Worm (Caenorhabditis elegans): ENCODE data around the gene ptr-24.

ptr-24 gene

DNA sequence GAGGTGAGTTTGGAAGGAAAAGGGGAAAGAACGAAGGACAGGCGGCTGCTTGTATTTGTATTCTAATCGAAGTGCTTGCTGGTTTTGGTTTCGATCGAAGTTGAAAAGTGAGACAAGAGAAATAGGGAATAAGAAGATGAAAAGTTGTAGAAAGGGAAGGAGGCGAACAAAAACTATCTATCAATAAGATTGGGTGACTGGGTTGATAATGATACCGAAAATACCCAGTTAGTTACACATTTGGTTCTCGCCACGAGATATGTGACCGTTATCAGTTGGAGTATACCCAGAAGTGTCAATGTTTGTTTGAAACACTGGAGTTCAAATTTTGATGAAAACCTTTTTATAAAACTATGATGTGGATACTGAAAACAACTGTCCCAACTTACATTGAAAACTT is 30.5 kb downstream of the ptr-24 start (continued):
- TF ChIP-seq nhr-77 (tag; optimal IDR thresholded peaks at IDR 0.05), result no peak
- TF ChIP-seq R02D3.7 (tag; optimal IDR thresholded peaks at IDR 0.05), result no peak
- TF ChIP-seq pha-4 (tag; optimal IDR thresholded peaks at IDR 0.05), result peak; percentile 24
- no peak for TF ChIP-seq nhr-76 (tag; optimal IDR thresholded peaks at IDR 0.05)
- no peak for TF ChIP-seq ceh-82 (tag; optimal IDR thresholded peaks at IDR 0.05)

DNA sequence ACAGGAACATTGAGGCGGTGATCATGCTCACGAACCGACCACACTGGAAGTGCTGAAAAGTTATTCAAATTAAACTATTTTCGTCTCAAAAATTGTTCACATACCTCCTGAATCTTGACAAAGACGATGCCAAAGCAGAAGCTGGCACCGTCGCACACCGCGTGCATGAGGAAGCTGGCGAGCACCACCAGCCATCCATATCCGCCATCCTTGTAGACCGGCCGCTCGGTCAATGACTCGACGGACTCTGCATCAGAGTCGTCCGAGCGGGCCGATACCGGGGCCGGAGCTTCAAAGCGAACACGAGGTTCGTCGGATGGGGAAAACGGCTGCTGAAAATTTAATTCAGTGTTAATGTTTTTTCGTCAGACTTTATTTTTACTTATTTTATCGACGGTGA is 38.4 kb downstream of the ptr-24 start:
- TF ChIP-seq ceh-28 (tag; optimal IDR thresholded peaks at IDR 0.05) (no peak), tbx-2 (tag; optimal IDR thresholded peaks at IDR 0.05) (no peak), sea-2 (GFP tag; optimal IDR thresholded peaks at IDR 0.05) (no peak), lsy-12 (tag; optimal IDR thresholded peaks at IDR 0.05) (no peak), mml-1 (tag; optimal IDR thresholded peaks at IDR 0.05) (no peak), lin-15B (tag; optimal IDR thresholded peaks at IDR 0.05) (no peak), eor-1 (tag; optimal IDR thresholded peaks at IDR 0.05) (no peak), nhr-237 (tag; optimal IDR thresholded peaks at IDR 0.05) (no peak), pqm-1 (tag; optimal IDR thresholded peaks at IDR 0.05) (no peak), zag-1 (tag; optimal IDR thresholded peaks at IDR 0.05) (no peak), egl-5 (tag; optimal IDR thresholded peaks at IDR 0.05) (no peak), jun-1 (tag; optimal IDR thresholded peaks at IDR 0.05) (no peak), aly-2 (tag; optimal IDR thresholded peaks at IDR 0.05) (no peak)

DNA sequence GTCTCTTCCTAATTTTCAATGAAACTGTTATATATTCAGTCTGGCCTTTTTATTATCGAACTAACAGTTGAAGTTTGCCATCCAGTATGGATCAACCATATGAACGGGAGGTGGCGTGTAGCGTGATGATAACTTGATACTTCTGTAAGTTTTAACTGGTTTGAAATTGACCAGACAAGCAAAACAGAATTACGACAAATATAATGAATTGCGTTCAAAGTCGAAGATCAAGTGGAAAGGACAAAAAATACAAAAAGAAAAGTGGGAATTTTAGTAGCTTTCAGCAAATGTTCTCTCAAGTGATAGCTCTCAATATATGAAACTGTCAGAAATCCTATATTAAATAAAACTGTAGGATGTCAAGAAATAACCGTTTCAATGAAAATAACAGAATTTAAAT is 39.0 kb downstream of the ptr-24 start, which contains the start of the genes C49F8.14 and gem-1:
Gene C49F8.14 (minus strand): TSS at position 99 of the 400 bp plus-strand sequence.
Gene gem-1 (minus strand): TSS at position 142 of the 400 bp plus-strand sequence.
- TF ChIP-seq nhr-25 (tag; optimal IDR thresholded peaks at IDR 0.05), result no peak
- TF ChIP-seq nhr-77 (tag; optimal IDR thresholded peaks at IDR 0.05), result no peak
- TF ChIP-seq fos-1 (tag; optimal IDR thresholded peaks at IDR 0.05), result no peak
- no peak for TF ChIP-seq ceh-16 (tag; optimal IDR thresholded peaks at IDR 0.05)
- TF ChIP-seq nhr-28 (tag; optimal IDR thresholded peaks at IDR 0.05), result no peak
- TF ChIP-seq elt-1 (tag; optimal IDR thresholded peaks at IDR 0.05), result no peak
- no peak for TF ChIP-seq zag-1 (tag; optimal IDR thresholded peaks at IDR 0.05)
- no peak for TF ChIP-seq nhr-76 (tag; optimal IDR thresholded peaks at IDR 0.05)
- no peak for TF ChIP-seq R02D3.7 (tag; optimal IDR thresholded peaks at IDR 0.05)

DNA sequence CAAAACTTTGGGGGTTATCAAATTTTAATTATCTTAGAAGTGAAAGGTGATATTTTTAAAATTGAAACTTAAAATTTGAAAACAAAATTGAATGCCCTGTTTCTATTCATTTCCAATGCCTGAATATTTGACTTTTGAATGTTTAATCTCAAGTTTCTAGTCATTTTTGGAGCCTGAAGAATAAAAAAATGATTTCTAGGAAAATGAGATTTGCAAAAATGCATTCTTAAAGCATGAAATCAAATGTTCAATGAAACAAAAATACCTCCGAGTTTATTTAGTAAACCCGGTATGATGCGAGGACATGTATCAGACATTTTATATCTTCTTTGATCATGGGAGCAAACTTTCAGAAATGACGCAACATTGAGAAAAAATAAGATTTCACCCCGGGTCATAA is 41.2 kb downstream of the ptr-24 start:
- TF ChIP-seq nhr-77 (tag; optimal IDR thresholded peaks at IDR 0.05) (no peak), nhr-11 (tag; optimal IDR thresholded peaks at IDR 0.05) (peak; percentile 84)

DNA sequence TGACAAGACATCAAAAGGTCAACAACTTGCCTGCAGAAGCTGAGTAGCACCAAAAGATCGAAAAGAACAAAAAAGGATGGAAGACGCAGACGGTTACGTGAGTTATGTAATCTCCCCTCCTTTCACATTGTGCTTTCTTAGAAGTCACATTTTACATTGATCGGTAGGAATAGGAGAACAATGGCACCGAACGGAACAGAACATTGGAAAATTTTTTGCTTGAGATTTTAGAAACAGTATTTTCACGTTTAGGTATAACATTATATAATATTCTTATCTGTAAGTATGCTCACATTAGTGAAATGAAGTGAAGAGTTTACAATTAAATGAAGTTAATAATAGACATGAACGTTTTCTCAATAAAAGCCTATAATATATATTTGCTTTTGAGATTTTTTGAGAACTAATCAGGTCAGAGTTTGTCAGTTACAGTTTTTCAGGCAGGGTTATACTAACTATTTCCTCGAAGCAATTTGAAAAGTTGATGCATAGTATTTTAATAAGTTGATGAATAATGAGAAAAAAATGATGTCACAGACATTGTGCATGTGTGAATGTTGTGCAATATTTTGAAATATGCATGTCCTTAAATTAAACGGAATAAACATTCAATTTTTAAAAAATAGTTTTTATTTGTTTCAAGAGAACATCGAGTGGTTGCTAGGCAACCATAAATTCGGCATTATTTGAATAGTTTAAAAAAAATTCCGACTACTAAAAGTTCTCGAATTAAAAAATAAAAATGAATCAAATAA is 43.3 kb downstream of the ptr-24 start:
- no peak for TF ChIP-seq hmg-11 (tag; optimal IDR thresholded peaks at IDR 0.05)
- TF ChIP-seq ceh-9 (tag; optimal IDR thresholded peaks at IDR 0.05), result no peak
- TF ChIP-seq egl-5 (tag; optimal IDR thresholded peaks at IDR 0.05), result no peak
- no peak for TF ChIP-seq ama-1 (optimal IDR thresholded peaks at IDR 0.05)
- no peak for TF ChIP-seq fos-1 (tag; optimal IDR thresholded peaks at IDR 0.05)
- no peak for TF ChIP-seq mdl-1 (tag; optimal IDR thresholded peaks at IDR 0.05)
- TF ChIP-seq elt-2 (tag; optimal IDR thresholded peaks at IDR 0.05), result no peak
- no peak for TF ChIP-seq fkh-10 (GFP tag; optimal IDR thresholded peaks at IDR 0.05)
- no peak for TF ChIP-seq nhr-67 (tag; optimal IDR thresholded peaks at IDR 0.05)
- TF ChIP-seq unc-39 (tag; optimal IDR thresholded peaks at IDR 0.05), result no peak
- TF ChIP-seq nhr-23 (tag; optimal IDR thresholded peaks at IDR 0.05), result no peak
- no peak for TF ChIP-seq eor-1 (tag; optimal IDR thresholded peaks at IDR 0.05)
- no peak for TF ChIP-seq nfya-1 (tag; optimal IDR thresholded peaks at IDR 0.05; ENCODE audit: insufficient read depth)
- no peak for TF ChIP-seq sea-2 (GFP tag; optimal IDR thresholded peaks at IDR 0.05)
- TF ChIP-seq fkh-2 (tag; optimal IDR thresholded peaks at IDR 0.05), result no peak
- TF ChIP-seq daf-12 (tag; optimal IDR thresholded peaks at IDR 0.05), result no peak
- TF ChIP-seq jun-1 (tag; optimal IDR thresholded peaks at IDR 0.05), result no peak
- TF ChIP-seq nhr-237 (tag; optimal IDR thresholded peaks at IDR 0.05), result no peak
- no peak for TF ChIP-seq nhr-77 (tag; optimal IDR thresholded peaks at IDR 0.05)
- TF ChIP-seq nhr-11 (tag; optimal IDR thresholded peaks at IDR 0.05), result no peak
